Fruit fly (Drosophila melanogaster): ENCODE data around the gene Ndc80.

Gene Ndc80

DNA sequence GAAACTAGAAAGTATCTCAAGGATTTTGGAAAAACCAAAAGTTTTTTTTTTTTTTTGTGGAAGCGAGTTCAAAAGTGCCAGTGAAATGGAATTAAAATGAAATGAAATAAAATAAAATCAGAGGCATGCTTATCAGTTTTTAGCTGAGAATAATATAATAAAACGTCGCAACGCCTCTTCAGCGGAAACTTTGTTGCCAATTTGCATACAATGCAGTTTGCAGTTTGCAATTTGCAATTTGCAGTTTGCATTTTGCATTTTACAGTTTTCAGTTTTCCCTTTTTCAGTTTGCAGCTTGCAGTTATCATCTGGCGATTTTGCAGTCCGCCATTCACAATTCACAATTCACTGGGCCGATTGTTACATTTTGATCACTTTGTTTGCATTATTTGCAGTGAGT is 43.0 kb downstream of the Ndc80 start:
- TF ChIP-seq cic (GFP tag; optimal IDR thresholded peaks at IDR 0.05), result no peak
- TF ChIP-seq tj (GFP tag; optimal IDR thresholded peaks at IDR 0.05), result peak; percentile 96

DNA sequence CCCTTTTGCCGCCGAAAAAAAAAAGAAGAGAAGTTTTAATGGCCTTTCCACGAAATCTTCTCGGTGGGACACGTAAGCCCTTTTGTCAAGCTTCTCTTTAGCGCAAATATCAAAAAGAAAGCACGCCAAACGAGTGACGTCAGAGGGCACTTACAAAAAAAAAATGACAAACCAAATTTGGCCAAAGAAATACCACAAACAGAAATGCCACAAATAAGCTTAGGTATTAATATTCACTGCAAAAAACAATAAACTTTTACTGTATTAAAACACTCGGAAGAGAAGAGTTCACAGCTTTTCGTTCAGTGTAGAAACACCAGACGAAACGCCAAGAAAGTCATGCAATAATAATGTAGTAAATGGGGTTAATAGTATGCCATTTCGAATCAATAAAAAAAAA is 43.7 kb downstream of the Ndc80 start:
- TF ChIP-seq CG14711 (tag; optimal IDR thresholded peaks at IDR 0.05) (peak; percentile 67), CG5204 (GFP tag; optimal IDR thresholded peaks at IDR 0.05) (peak; percentile 11), CG1620 (GFP tag; optimal IDR thresholded peaks at IDR 0.05) (peak; percentile 45), Mnt (GFP tag; optimal IDR thresholded peaks at IDR 0.05) (peak; percentile 12), bab1 (GFP tag; optimal IDR thresholded peaks at IDR 0.05) (peak; percentile 86), tj (GFP tag; optimal IDR thresholded peaks at IDR 0.05) (no peak), pad (GFP tag; optimal IDR thresholded peaks at IDR 0.05) (peak; percentile 31), CG33017 (tag; optimal IDR thresholded peaks at IDR 0.05) (peak; percentile 0), Crg-1 (GFP tag; optimal IDR thresholded peaks at IDR 0.05) (no peak), CG7101 (tag; optimal IDR thresholded peaks at IDR 0.05) (peak; percentile 47)

DNA sequence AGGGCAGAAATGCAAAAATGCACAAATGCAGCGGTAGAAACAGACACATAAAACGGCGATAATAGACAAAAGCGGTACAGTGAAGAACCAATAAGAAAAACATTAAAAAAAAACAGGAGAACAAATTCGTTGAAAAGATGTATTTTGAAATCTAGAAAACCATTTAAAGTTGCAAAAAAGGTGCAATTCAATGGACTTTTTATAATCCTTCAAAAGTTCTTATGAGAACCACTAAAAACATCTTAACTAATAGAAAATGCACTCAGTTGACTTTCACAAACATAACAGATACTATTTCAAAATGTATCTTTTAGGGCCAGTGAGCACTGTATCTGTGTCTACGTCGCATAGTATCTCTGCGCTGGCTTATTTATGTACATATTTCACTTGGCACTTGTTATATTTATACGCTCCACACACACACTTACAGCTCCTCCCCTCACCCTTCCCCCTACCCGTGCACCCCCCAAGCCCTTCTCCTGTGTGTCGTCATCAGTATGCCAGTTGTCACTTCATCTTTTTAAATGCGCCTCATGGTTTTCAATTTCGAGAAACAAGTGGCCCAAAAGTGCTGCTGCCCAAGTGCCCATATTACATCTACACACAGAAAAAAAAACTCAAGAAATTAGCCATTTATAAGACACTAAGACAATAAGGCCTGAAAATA is 46.2 kb downstream of the Ndc80 start:
- TF ChIP-seq ovo (GFP tag; optimal IDR thresholded peaks at IDR 0.05), result no peak
- no peak for TF ChIP-seq CG1620 (GFP tag; optimal IDR thresholded peaks at IDR 0.05)
- no peak for TF ChIP-seq cnc (optimal IDR thresholded peaks at IDR 0.05)
- TF ChIP-seq CG33017 (tag; optimal IDR thresholded peaks at IDR 0.05), result no peak
- no peak for TF ChIP-seq CG5204 (GFP tag; optimal IDR thresholded peaks at IDR 0.05)
- TF ChIP-seq Mnt (GFP tag; optimal IDR thresholded peaks at IDR 0.05), result no peak
- no peak for TF ChIP-seq Crg-1 (GFP tag; optimal IDR thresholded peaks at IDR 0.05)
- TF ChIP-seq tj (GFP tag; optimal IDR thresholded peaks at IDR 0.05), result peak; percentile 45
- TF ChIP-seq bab1 (GFP tag; optimal IDR thresholded peaks at IDR 0.05), result peak; percentile 39
- TF ChIP-seq Hr96 (GFP tag; optimal IDR thresholded peaks at IDR 0.05), result no peak
- TF ChIP-seq toe (GFP tag; optimal IDR thresholded peaks at IDR 0.05), result peak; percentile 5
- TF ChIP-seq Clk (GFP tag; optimal IDR thresholded peaks at IDR 0.05), result no peak
- TF ChIP-seq CG7101 (tag; optimal IDR thresholded peaks at IDR 0.05), result peak; percentile 11
- no peak for TF ChIP-seq kay (GFP tag; ENCODE audit: borderline replicate concordance)

DNA sequence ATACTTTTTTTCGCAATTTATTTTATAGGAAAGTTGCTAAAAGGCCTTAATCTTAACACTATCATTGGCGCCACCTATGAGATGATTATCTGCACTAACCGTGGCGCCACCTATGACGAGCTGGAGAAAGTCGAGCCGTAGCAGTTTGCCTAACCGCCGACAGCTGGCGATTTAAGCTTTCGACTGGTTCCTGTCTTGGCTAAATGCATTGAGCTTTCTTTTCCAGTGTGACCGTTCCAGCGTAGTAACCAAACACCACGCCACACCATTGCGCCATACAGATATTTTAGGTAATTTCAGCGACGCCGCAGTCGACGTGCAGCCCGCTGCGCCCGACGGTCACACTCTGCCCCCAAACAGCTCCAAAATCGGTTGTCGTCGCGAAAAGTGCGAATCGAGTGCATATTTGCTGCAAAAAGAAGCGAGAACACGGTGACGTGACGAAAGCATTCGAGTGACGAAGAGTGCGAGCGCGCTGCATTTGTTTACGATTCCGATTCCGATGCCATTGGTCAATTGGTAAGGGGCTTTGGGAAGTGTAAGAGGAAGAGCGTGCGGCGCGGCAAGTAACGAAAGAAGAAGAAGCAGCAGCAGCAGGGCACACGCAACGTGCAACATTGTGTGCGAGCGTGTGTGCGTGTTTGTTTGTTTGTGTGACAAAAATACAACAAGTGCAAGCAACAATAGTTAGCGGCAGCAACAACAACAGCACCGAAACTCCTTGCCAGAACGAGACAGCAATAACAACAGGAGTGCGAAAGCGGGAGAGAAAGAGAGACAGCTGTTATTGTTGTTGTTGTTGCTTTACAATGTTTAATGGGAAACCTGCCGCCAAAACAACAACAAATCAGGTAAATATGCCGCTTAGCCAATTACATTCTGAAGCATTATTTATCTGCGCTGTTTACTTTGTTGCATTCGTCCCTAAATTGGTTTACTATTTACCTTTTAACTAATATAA is 48.1 kb downstream of the Ndc80 start, which contains the start of the genes CG46311 and Tpst:
Gene CG46311 (plus strand): TSS at position 341 of the 961 bp plus-strand sequence.
Gene Tpst (plus strand): TSS at position 341 of the 961 bp plus-strand sequence.
- peak; percentile 92 for TF ChIP-seq bab1 (GFP tag; optimal IDR thresholded peaks at IDR 0.05)
- peak; percentile 54 for TF ChIP-seq Mnt (GFP tag; optimal IDR thresholded peaks at IDR 0.05)
- peak; percentile 36 for TF ChIP-seq ovo (GFP tag; optimal IDR thresholded peaks at IDR 0.05)
- no peak for TF ChIP-seq CG7045 (GFP tag; optimal IDR thresholded peaks at IDR 0.05)
- TF ChIP-seq CG5204 (GFP tag; optimal IDR thresholded peaks at IDR 0.05), result peak; percentile 1
- TF ChIP-seq CG11617 (GFP tag; optimal IDR thresholded peaks at IDR 0.05), result no peak
- peak; percentile 16 for TF ChIP-seq toe (GFP tag; optimal IDR thresholded peaks at IDR 0.05)
- peak; percentile 36 for TF ChIP-seq pad (GFP tag; optimal IDR thresholded peaks at IDR 0.05)
- TF ChIP-seq CG7101 (tag; optimal IDR thresholded peaks at IDR 0.05), result peak; percentile 59
- TF ChIP-seq CG1620 (GFP tag; optimal IDR thresholded peaks at IDR 0.05), result peak; percentile 62
- TF ChIP-seq tj (GFP tag; optimal IDR thresholded peaks at IDR 0.05), result peak; percentile 69
- peak; percentile 45 for TF ChIP-seq cic (GFP tag; optimal IDR thresholded peaks at IDR 0.05)
- TF ChIP-seq CG12768 (GFP tag; optimal IDR thresholded peaks at IDR 0.05), result no peak
- TF ChIP-seq CG14711 (tag; optimal IDR thresholded peaks at IDR 0.05), result peak; percentile 22
- TF ChIP-seq Hr96 (GFP tag; optimal IDR thresholded peaks at IDR 0.05), result peak; percentile 73
- peak; percentile 71 for TF ChIP-seq Crg-1 (GFP tag; optimal IDR thresholded peaks at IDR 0.05)
- no peak for TF ChIP-seq kay (GFP tag; ENCODE audit: borderline replicate concordance)
- TF ChIP-seq Clk (GFP tag; optimal IDR thresholded peaks at IDR 0.05), result no peak

DNA sequence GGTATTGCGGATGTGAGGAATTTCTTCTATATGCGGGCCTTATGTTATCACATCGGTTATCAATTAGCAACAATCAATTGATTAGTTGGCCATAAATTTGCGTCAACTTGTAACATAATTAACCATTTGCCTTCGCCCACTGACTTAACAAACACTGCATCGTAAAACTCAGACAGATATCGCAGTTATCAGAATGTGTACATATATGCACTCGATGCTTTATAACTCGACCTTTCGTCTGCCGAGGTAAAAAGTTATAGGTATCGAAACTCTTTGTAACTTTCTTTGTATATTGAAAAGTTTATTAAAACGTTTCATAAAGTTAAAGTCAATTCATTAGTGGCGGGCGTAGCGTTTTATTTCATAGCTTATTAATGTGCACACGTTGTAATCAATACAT is 48.8 kb downstream of the Ndc80 start:
- no peak for TF ChIP-seq Crg-1 (GFP tag; optimal IDR thresholded peaks at IDR 0.05)
- peak; percentile 54 for TF ChIP-seq kay (GFP tag; ENCODE audit: borderline replicate concordance)
- TF ChIP-seq pad (GFP tag; optimal IDR thresholded peaks at IDR 0.05), result no peak
- TF ChIP-seq CG1620 (GFP tag; optimal IDR thresholded peaks at IDR 0.05), result no peak
- TF ChIP-seq CG7101 (tag; optimal IDR thresholded peaks at IDR 0.05), result no peak

DNA sequence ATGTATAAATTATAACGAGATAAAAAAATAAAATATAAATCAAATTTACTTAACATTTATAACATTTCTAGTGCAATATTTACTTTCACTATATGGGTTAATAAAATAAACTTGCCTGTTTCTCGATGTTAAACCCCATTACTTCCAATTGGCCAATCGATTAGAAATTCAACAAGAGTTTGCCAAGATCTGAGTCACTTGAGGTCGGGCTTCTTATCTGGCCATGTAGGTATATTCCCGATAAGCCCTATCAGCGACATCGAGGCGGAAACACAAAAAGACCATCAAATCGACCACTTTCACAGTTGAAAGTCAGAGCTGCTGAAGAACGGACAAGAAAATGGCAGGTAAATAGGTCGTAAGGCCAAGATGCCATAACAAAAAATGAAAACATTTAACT is 50.5 kb downstream of the Ndc80 start, which contains the start of gene CG32633:
Gene CG32633 (plus strand): TSS at position 301 of the 400 bp plus-strand sequence.
- TF ChIP-seq cnc (optimal IDR thresholded peaks at IDR 0.05) (no peak), CG5204 (GFP tag; optimal IDR thresholded peaks at IDR 0.05) (no peak), CG1620 (GFP tag; optimal IDR thresholded peaks at IDR 0.05) (no peak), toe (GFP tag; optimal IDR thresholded peaks at IDR 0.05) (no peak), CG33017 (tag; optimal IDR thresholded peaks at IDR 0.05) (no peak), CG11617 (GFP tag; optimal IDR thresholded peaks at IDR 0.05) (no peak), Crg-1 (GFP tag; optimal IDR thresholded peaks at IDR 0.05) (no peak), tj (GFP tag; optimal IDR thresholded peaks at IDR 0.05) (no peak), ovo (GFP tag; optimal IDR thresholded peaks at IDR 0.05) (no peak), CG7101 (tag; optimal IDR thresholded peaks at IDR 0.05) (no peak), CG7045 (GFP tag; optimal IDR thresholded peaks at IDR 0.05) (no peak), Mnt (GFP tag; optimal IDR thresholded peaks at IDR 0.05) (no peak), CG12768 (GFP tag; optimal IDR thresholded peaks at IDR 0.05) (no peak), Clk (GFP tag; optimal IDR thresholded peaks at IDR 0.05) (no peak), CG14711 (tag; optimal IDR thresholded peaks at IDR 0.05) (no peak), bab1 (GFP tag; optimal IDR thresholded peaks at IDR 0.05) (no peak), kay (GFP tag; ENCODE audit: borderline replicate concordance) (no peak), Hr96 (GFP tag; optimal IDR thresholded peaks at IDR 0.05) (no peak)
